Fruit fly (Drosophila melanogaster) S2 (cell line): ENCODE results near the gene Coq4.

Experiments used
- CG8478 ChIP-seq: fragments of >200 bp; optimal IDR thresholded peaks from 2 replicates; lab custom pipeline; 2018
- CTCF ChIP-seq, 2 experiments: fragments of >200 bp; optimal IDR thresholded peaks; 2 replicates each; lab custom pipeline; 2018

Coq4 gene

DNA sequence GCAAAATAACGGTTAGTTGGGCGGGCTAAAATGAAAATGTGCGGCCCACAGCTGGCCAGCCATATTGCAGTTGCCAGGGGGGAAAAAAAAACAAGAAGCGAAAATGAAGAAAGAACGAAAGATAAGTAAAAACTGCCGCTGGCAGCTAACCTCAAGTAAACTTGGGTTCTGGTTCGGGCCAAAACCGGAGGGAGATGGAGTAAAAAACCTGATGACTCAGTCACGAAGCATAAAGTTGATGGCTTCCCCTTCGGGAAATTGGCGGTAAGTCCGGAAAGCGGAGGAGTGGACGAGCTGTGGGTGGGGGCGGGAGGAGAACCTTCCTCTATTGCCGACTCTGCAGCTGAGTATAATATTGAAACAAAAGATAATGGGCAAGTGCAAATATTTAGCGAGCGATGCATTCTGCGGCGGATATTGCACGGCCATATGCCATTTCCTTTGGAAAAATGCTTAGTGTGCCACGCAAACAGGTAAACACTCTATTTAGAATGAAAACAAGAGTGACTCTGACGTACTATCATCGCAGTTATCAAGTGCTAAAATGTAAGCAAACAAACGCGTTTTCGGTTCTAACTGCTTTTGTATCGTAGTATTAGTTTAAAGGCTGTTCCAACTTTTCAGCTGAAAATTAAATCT, 14.2 kb downstream of the Coq4 start:
- TF ChIP-seq CG8478 (no peak), CTCF (optimal IDR thresholded peaks at IDR 0.05; lab: Kevin White, UChicago) (no peak)

- TF ChIP-seq CTCF (optimal IDR thresholded peaks at IDR 0.05; lab: Kevin White, UChicago) = no peak
- no peak for TF ChIP-seq CG8478
Observed at dm6 chr3L:17415967-17416749, 17.3 kb downstream of the Coq4 start.

DNA sequence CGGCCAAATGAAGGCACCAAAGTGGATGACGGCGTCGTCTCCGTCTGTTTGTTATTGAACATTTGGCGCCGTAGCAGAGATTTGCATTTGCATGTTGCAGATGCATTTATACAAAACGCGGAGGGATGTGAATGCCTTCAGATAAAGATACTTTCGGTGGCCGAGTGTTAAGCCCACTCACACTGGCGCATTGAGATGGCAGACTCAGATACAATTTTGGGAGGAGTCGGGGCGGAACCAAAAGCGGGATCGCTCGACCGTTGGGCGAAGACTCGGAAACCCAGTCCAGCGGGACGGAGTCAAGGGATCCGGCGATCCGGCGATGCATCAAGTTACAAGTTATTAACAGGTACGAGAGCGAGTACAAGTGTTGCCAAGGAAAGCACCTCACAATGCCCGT, 21.3 kb downstream of the Coq4 start:
- no peak for TF ChIP-seq CTCF (optimal IDR thresholded peaks at IDR 0.05; lab: Kevin White, UChicago)
- no peak for TF ChIP-seq CG8478

dm6 chr3L:17411273-17411672, 22.1 kb downstream of the Coq4 start:
- TF ChIP-seq CTCF (optimal IDR thresholded peaks at IDR 0.05; lab: Kevin White, UChicago) (no peak), CG8478 (no peak)

DNA sequence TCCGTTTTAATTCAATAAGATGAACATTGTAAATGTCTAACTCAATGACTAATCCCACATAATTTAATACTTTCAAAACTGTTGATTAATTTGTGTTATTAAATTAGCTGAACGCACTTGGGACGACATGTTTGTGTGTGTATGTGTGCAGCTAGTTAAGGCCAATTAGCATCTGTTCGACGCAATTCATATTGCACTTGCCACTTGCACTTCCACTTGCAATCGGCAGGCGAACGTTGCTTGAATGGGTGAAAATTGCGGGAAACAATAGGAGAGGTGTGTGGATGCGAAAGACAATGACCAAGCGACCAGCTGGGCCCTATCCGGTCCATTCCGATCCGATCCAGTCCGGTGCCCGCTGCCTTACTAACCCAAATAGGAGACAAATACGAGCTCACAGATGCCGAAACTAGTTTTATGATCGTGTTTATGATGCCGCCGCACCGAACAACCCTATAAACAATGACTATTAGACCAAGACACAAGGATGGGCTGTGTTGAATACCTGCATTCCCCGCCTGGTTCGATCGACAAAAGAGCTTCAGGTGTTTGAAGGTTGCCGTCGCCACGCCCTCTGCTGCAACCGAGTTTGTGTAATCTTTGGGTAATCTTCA, 25.8 kb downstream of the Coq4 start:
- TF ChIP-seq CG8478 = no peak
- no peak for TF ChIP-seq CTCF (optimal IDR thresholded peaks at IDR 0.05; lab: Kevin White, UChicago)

DNA sequence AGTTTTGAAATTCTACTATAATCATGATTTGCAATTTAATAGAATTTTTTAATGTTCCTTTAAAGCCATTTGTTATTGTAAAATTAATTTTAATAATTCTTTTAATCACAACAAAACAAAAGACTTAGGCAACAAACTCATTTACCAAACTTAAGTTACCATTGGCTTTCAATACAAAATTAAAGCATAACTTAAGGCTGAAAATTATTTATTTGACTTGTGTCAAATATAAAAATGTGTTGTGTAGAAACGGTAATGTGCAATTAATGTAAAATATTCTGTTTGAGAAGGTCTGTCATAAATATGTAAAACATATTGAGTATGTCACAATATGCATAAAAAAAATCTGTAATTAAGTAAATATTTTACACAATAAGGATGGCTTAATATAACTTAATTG, 26.3 kb downstream of the Coq4 start:
- no peak for TF ChIP-seq CG8478
- peak in 1 of 2 experiments; percentile 35 for TF ChIP-seq CTCF (optimal IDR thresholded peaks at IDR 0.05; lab: Kevin White, UChicago)

dm6 chr3L:17404646-17405045, 28.8 kb downstream of the Coq4 start:
- TF ChIP-seq CTCF (optimal IDR thresholded peaks at IDR 0.05; lab: Kevin White, UChicago) (no peak), CG8478 (no peak)

DNA sequence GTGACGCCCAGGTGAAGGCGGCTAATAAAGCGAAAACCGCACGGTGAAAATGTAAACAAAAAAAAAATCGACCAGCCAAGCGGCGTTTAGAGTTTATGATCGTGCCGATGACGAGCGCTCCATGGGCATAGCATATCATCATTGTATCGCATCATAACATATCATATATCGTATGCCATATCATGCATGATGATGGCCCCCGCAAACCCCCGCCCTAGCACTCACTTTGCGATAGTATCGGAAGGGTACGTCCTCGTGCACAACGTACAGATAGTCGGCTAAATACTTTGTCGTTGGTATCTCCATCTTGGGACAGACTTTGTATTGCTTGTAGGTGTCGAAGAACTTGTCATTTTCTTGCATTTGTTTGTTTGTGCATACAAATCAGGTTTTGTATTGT, 30.2 kb downstream of the Coq4 start:
- TF ChIP-seq CG8478 = no peak
- no peak for TF ChIP-seq CTCF (optimal IDR thresholded peaks at IDR 0.05; lab: Kevin White, UChicago)

- no peak for TF ChIP-seq CTCF (optimal IDR thresholded peaks at IDR 0.05; lab: Kevin White, UChicago)
- no peak for TF ChIP-seq CG8478
Observed at dm6 chr3L:17402399-17402798, 31.0 kb downstream of the Coq4 start.

DNA sequence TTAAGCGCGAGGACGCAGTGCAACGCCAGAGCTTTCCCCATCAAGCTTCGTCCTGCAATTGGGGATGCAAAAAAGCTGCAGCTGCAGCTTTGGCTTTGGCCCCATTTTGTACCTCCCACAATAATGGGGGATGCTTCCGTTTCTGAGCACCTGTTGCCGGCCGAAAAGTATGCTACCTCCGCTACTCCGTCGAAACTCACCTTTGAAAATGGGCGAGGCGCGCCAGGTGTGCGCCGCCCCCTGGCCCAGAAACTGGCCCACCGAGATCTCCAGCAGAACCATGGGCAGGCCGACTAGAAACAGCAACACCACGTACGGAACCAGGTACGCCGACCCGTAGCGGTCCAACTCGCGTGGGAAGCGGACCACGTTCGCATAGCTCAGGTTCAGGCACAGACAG, 32.0 kb downstream of the Coq4 start:
- TF ChIP-seq CTCF (optimal IDR thresholded peaks at IDR 0.05; lab: Kevin White, UChicago) (no peak), CG8478 (no peak)

DNA sequence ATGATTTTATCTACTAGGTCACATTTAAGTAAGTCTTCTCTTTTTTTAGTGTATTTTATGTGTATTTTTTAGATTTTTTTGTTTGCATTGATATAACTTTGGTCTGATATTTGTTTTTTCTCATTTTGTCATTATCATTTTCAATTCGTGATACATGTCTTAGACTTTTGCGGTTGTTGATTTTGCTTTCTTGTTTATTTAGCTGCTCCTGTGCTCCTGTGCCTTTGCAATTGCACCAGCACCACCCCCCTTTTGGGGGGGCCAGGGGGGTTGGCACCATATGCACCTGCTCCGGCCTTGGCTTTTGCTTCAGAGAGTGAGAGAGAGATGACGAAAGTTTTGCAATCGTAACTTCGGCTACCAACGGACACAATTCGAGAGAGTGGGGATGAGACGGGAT, 32.5 kb downstream of the Coq4 start:
- TF ChIP-seq CG8478 = no peak
- TF ChIP-seq CTCF (optimal IDR thresholded peaks at IDR 0.05; lab: Kevin White, UChicago) = no peak

- no peak for TF ChIP-seq CTCF (optimal IDR thresholded peaks at IDR 0.05; lab: Kevin White, UChicago)
- TF ChIP-seq CG8478 = no peak
Observed at dm6 chr3L:17399014-17399413, 34.4 kb downstream of the Coq4 start.

- no peak for TF ChIP-seq CG8478
Observed at dm6 chr3L:17394435-17395017, 38.9 kb downstream of the Coq4 start.

DNA sequence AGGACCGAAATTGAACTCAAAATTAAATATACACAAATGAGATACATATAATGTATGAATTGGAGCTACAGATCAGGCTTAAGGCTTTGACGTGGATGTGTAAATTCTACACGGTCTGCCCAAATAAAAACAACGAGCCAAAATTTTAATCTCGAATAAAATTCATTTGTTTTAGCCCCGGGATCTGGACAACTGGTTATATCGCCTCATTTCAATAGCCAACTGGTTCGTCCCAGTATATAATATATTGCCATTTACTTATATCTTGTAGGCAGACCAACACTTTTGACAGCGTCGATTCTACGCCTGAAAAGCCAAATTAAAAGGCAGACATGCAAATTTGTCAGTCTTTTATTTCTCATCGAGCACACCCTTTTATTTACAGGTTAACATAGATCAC, 40.3 kb downstream of the Coq4 start:
- TF ChIP-seq CG8478 (no peak), CTCF (optimal IDR thresholded peaks at IDR 0.05; lab: Kevin White, UChicago) (no peak)

DNA sequence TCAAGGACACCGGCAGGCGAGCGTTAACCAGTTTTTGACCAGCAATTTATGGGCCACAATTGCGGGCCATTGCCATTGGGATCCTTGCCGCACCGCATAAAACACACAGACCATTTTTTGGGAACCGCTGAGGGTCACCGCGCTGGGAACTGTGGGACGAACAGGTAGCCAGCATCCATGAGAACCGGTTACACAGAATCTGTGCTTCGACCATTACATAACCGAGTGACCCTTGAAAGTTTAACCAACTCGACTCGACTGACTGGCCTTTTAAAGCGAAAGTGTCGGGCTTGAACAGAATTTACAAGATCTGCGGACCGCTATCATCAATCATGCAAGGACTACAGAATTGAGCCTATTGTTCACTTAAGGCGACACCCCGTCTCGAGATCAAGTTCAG, 41.0 kb downstream of the Coq4 start:
- TF ChIP-seq CG8478 = no peak
- no peak for TF ChIP-seq CTCF (optimal IDR thresholded peaks at IDR 0.05; lab: Kevin White, UChicago)

DNA sequence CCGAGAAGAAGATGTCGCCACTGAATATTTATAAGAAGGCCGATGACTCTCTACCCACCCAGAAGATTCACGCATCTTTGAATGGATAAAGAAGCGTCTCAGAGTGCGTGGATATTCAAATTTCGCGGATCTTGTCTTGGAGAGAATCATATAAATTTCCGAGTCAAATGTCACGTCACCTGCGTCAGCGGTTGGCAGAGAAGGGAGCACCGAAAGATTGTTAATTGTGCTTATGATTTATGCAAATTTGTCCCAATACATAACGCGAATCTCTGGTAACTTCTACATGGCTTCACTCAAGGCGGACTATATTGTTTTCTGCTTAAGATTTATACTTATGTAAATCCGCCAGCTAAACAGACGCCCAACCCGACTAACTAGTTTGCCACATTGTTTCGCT, 42.3 kb downstream of the Coq4 start:
- no peak for TF ChIP-seq CG8478
- TF ChIP-seq CTCF (optimal IDR thresholded peaks at IDR 0.05; lab: Kevin White, UChicago) = no peak
